Worm (Caenorhabditis elegans) whole organism, L3 larva: ENCODE data around the gene Y46G5A.29.

ENCODE experiments used
- nhr-11 ChIP-seq: fragments of 150-350 bp; optimal IDR thresholded peaks from 2 replicates; lab custom pipeline; 2014; ENCODE audit warnings: missing biosample characterization, missing genetic modification characterization
- nhr-76 ChIP-seq: fragments of 150-350 bp; sonication (generic microtip); optimal IDR thresholded peaks from 5 replicates; lab custom pipeline; 2014; ENCODE audit warnings: missing biosample characterization, missing genetic modification characterization

ce11 chrII:12810709-12811108 lies 45.3 kb upstream of the Y46G5A.29 start, which contains the start of gene Y46G5A.20:
- TF ChIP-seq nhr-11 (tag; lab: Kevin White, UChicago): no peak
- TF ChIP-seq nhr-76 (tag; lab: Kevin White, UChicago): no peak
